Fruit fly (Drosophila melanogaster): Measurements from ENCODE around the gene CG14435.

CG14435 gene

dm6 chrX:6794190-6794589, 49.5 kb downstream of the CG14435 start (continued):
- TF ChIP-seq CG17912 (GFP tag; optimal IDR thresholded peaks at IDR 0.05) (peak; percentile 29), Meics (GFP tag; optimal IDR thresholded peaks at IDR 0.05) (peak; percentile 85), da (GFP tag; optimal IDR thresholded peaks at IDR 0.05) (peak; percentile 31), knrl (GFP tag; IDR thresholded peaks at IDR 0.05; ENCODE audit: partially characterized antibody) (no peak), dan (GFP tag; IDR thresholded peaks at IDR 0.05) (0 out of 2 replicates have a peak, but pooled peaks have one; percentile 30), wdn (GFP tag; IDR thresholded peaks at IDR 0.05) (peak; percentile 72), Nf-YB (GFP tag; optimal IDR thresholded peaks at IDR 0.05) (peak; percentile 58), nerfin-2 (GFP tag; IDR thresholded peaks at IDR 0.05; ENCODE audit: partially characterized antibody) (no peak), CG33213 (GFP tag; optimal IDR thresholded peaks at IDR 0.05) (peak; percentile 82), Ptx1 (GFP tag; IDR thresholded peaks at IDR 0.05) (peak; percentile 84), sna (GFP tag; IDR thresholded peaks at IDR 0.05; ENCODE audit: partially characterized antibody) (no peak), rib (GFP tag; IDR thresholded peaks at IDR 0.05) (0 out of 2 replicates have a peak, but pooled peaks have one; percentile 58), CG11696 (GFP tag; IDR thresholded peaks at IDR 0.05) (peak; percentile 95), dmrt11E (tag; optimal IDR thresholded peaks at IDR 0.05) (peak; percentile 42), CoRest (tag; optimal IDR thresholded peaks at IDR 0.05) (peak; percentile 83), Mrtf (GFP tag; IDR thresholded peaks at IDR 0.05) (peak; percentile 79), CG6254 (GFP tag; optimal IDR thresholded peaks at IDR 0.05) (peak; percentile 46), CG11456 (GFP tag; IDR thresholded peaks at IDR 0.05) (peak; percentile 92), zfh1 (GFP tag; IDR thresholded peaks at IDR 0.05) (peak; percentile 87), Deaf1 (tag; optimal IDR thresholded peaks at IDR 0.05) (peak; percentile 39), CG15073 (GFP tag; optimal IDR thresholded peaks at IDR 0.05) (no peak), CHES-1-like (GFP tag; optimal IDR thresholded peaks at IDR 0.05) (peak; percentile 78), Trl (optimal IDR thresholded peaks at IDR 0.05) (no peak), Trl (GFP tag; optimal IDR thresholded peaks at IDR 0.05) (peak; percentile 74), wor (GFP tag; IDR thresholded peaks at IDR 0.05) (peak; percentile 68), hb (GFP tag; IDR thresholded peaks at IDR 0.05; ENCODE audit: partially characterized antibody) (no peak), CG34224 (GFP tag; IDR thresholded peaks at IDR 0.05; ENCODE audit: partially characterized antibody) (no peak), Bteb2 (GFP tag; optimal IDR thresholded peaks at IDR 0.05) (peak; percentile 77), CG14667 (GFP tag; IDR thresholded peaks at IDR 0.05) (peak; percentile 74), Taf1 (GFP tag; IDR thresholded peaks at IDR 0.05) (peak; percentile 70), Sin3A (optimal IDR thresholded peaks at IDR 0.05) (no peak), fd64A (GFP tag; optimal IDR thresholded peaks at IDR 0.05) (peak; percentile 12), Camta (GFP tag; optimal IDR thresholded peaks at IDR 0.05) (peak; percentile 74), TFAM (GFP tag; optimal IDR thresholded peaks at IDR 0.05) (no peak), onecut (GFP tag; IDR thresholded peaks at IDR 0.05) (peak; percentile 77), sd (tag; optimal IDR thresholded peaks at IDR 0.05) (no peak), B-H1 (GFP tag; IDR thresholded peaks at IDR 0.05) (peak; percentile 74), CG12219 (GFP tag; optimal IDR thresholded peaks at IDR 0.05) (peak; percentile 87), Atf-2 (GFP tag; optimal IDR thresholded peaks at IDR 0.05) (peak; percentile 79), fd3F (GFP tag; optimal IDR thresholded peaks at IDR 0.05) (peak; percentile 77), jigr1 (GFP tag; IDR thresholded peaks at IDR 0.05) (peak; percentile 61; the same call in 2 of the 3 replicates), CG16815 (GFP tag; optimal IDR thresholded peaks at IDR 0.05) (peak; percentile 71), E2f1 (GFP tag; IDR thresholded peaks at IDR 0.05) (peak; percentile 78), mam (GFP tag; optimal IDR thresholded peaks at IDR 0.05) (peak; percentile 86), nau (GFP tag; optimal IDR thresholded peaks at IDR 0.05) (peak; percentile 67), Atf3 (GFP tag; optimal IDR thresholded peaks at IDR 0.05) (peak; percentile 74), eyg (GFP tag; optimal IDR thresholded peaks at IDR 0.05) (peak; percentile 67), pum (GFP tag; optimal IDR thresholded peaks at IDR 0.05) (peak; percentile 56), Antp (GFP tag; optimal IDR thresholded peaks at IDR 0.05) (peak; percentile 76), ranshi (GFP tag; IDR thresholded peaks at IDR 0.05) (peak; percentile 87), Aef1 (GFP tag; IDR thresholded peaks at IDR 0.05) (peak; percentile 85), CG12942 (GFP tag; optimal IDR thresholded peaks at IDR 0.05) (peak; percentile 79)

All from whole organism, embryonic.